Worm (Caenorhabditis elegans) whole organism, dauer: Measurements from ENCODE around the gene F46F5.10.
"Not testable (repeated sequence)": the region's sequence is repeated elsewhere in the genome, so short reads cannot be mapped to it uniquely, and the experiment has no call there.

Experiments
- unc-62 ChIP-seq: sonication (generic microtip); optimal IDR thresholded peaks from 2 replicates; lab custom pipeline; 2017; ENCODE audit warnings: missing biosample characterization, missing genetic modification reagents, missing genetic modification characterization

Gene F46F5.10

DNA sequence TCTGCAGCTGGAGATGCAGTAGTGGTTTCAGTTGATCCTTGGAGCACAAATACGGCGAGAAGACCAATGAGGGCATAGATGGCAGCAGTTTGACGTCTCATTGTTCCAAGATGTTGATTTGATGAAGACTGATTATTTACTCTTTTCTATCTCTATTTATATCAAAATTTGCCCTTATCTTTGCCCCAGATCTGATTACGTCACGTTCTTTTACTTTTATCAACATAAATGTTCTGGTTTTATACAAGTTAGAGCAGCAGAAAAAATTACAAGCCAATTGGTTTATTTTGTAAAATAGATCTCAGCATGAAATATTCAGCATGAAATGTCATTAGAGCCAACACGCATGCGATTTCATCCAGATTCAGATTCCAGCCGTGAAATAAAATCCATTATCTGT, 899 bp upstream of the F46F5.10 start, which contains the start of gene msrp-4:
msrp-4 (minus strand) TSS at position 101 of the 400 bp plus-strand sequence.
- TF ChIP-seq unc-62 (GFP tag; lab: Kevin White, UChicago): not testable (repeated sequence)

DNA sequence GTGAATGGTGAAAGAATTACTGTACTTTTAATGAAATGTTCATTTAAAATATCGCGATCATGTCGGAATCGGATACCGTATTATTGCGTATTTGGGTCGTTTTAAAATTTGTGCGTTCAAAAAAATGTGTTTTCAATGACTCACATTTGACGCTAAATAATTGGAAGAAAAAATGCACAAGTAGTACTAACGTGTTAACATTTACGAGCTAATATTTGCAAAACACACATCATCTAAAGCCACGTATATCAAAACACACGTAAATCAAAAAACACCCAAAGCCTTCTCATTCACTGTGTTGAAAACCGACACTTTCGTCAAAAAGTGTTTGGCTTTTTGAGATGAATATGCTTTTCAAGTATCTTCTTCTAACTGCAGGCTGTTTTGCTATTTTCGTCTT, 1.9 kb downstream of the F46F5.10 start, which contains the start of gene F28A10.1:
F28A10.1 (plus strand) TSS at position 301 of the 400 bp plus-strand sequence.
- TF ChIP-seq unc-62 (GFP tag; lab: Kevin White, UChicago): no peak

DNA sequence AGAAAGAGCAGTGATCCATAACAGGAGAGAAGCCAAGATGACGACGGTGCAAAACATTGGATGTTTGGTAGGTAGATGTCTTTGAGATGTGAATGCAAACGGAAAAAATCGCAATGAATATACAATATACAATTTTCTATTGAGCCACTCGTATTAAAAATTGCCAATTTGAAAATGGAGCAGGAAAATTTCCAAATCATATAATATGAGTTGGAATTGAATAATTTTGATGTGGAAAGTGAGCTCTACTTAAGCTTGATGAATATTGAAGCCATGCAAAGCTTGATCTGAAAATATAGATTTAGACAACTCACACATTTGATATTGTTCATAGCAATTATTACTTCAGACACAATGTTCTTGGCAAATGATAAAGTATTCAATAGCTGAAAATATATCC, 14.8 kb downstream of the F46F5.10 start, which contains the start of gene F28A10.8:
F28A10.8 (minus strand) TSS at position 101 of the 400 bp plus-strand sequence.
- no peak for TF ChIP-seq unc-62 (GFP tag; lab: Kevin White, UChicago)

- TF ChIP-seq unc-62 (GFP tag; lab: Kevin White, UChicago): no peak
These were observed 16.5 kb downstream of the F46F5.10 start, which contains the start of gene clc-33 for ce11 chrII:840131-840530. Gene clc-33, plus strand, starts transcription at chrII:840431.

ce11 chrII:843971-844370, 20.3 kb downstream of the F46F5.10 start, which contains the start of gene F28A10.4:
Gene F28A10.4, plus strand, starts transcription at chrII:844271.
- TF ChIP-seq unc-62 (GFP tag; lab: Kevin White, UChicago): no peak

DNA sequence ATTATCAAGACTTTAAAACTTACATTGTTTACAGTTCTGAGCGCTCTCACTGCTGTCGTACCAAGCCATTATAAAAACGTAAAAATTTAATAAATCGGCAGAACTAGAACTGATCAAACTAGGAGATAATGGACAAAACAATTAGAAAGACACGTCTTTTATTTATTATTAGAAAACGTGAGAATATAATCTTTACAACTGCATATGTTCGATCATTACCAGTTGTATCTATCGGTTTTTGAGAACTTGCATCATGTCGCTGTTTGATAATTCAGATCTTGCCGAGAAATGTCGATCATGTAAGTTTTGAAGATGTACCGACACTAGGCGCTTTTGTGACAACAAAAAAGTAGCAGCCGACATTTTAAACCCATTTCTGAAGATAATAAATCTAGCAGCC, 22.0 kb downstream of the F46F5.10 start, which contains the start of gene F28A10.7:
F28A10.7 (minus strand) TSS at position 101 of the 400 bp plus-strand sequence.
- TF ChIP-seq unc-62 (GFP tag; lab: Kevin White, UChicago): no peak

DNA sequence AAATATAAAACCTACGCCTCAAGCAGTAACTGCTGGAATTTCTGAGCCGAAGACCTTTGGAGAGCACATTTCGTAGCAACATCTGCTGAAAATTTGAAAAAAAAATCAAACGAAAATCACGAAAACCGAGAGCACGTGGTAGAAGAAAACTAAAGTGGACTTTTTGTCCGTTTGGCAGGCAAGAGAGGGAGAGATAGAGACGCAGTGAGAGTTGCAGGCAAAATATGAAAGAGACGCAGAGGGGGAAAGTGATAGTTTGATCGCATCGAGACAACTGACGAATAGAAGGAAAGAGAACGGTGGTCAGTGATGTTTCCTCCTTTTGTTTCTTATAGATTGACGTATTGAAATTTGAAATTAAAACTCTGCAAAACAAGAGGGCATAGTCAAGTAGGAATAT, 24.9 kb downstream of the F46F5.10 start, which contains the start of the genes acdh-9 and F28A10.13:
acdh-9 (minus strand) TSS at position 85 of the 400 bp plus-strand sequence.
F28A10.13 (plus strand) TSS at position 294 of the 400 bp plus-strand sequence.
- TF ChIP-seq unc-62 (GFP tag; lab: Kevin White, UChicago): no peak

ce11 chrII:850567-850966, 26.9 kb downstream of the F46F5.10 start, which contains the start of gene F28A10.5:
Gene F28A10.5, minus strand, starts transcription at chrII:850667.
- TF ChIP-seq unc-62 (GFP tag; lab: Kevin White, UChicago): not testable (repeated sequence)

- TF ChIP-seq unc-62 (GFP tag; lab: Kevin White, UChicago): no peak
These were observed 37.9 kb downstream of the F46F5.10 start, which contains the start of gene Y46B2A.4 for ce11 chrII:861564-861963. Gene Y46B2A.4, plus strand, starts transcription at chrII:861864.

DNA sequence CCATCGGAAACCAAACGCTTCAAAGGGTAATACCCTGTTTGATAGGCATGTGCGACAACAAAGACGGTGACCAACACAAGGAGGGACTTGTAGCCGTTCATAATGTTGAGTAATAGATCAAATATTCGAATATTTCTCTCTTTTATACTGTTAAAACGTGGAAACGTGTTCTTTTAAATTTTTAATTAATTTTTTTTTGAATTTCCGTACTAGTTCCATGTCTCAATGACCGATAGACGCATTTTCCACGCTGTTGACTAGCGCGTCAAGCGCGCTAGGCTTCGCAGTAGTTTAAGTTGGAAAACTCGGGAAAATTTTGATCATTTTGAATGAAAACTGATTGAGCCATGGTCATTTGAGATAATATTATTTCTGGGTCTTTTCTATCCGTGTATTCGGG, 43.2 kb downstream of the F46F5.10 start, which contains the start of gene Y46B2A.3:
Y46B2A.3 (minus strand) TSS at position 101 of the 400 bp plus-strand sequence.
- no peak for TF ChIP-seq unc-62 (GFP tag; lab: Kevin White, UChicago)

- no peak for TF ChIP-seq unc-62 (GFP tag; lab: Kevin White, UChicago)
These were observed 44.7 kb downstream of the F46F5.10 start, which contains the start of gene fbxc-51 for ce11 chrII:868240-868864. Gene fbxc-51, plus strand, starts transcription at chrII:868814.

- no peak for TF ChIP-seq unc-62 (GFP tag; lab: Kevin White, UChicago)
These were observed 45.7 kb downstream of the F46F5.10 start for ce11 chrII:869316-869715.

ce11 chrII:872993-873787, 49.6 kb downstream of the F46F5.10 start, which contains the start of gene alg-2:
Gene alg-2, plus strand, starts transcription at chrII:873212.
- no peak for TF ChIP-seq unc-62 (GFP tag; lab: Kevin White, UChicago)
